Fruit fly (Drosophila melanogaster): ENCODE data around the gene CG15169.
A peak's percentile ranks its signal among the peaks of the same experiment; 100 is the strongest.

CG15169 gene

DNA sequence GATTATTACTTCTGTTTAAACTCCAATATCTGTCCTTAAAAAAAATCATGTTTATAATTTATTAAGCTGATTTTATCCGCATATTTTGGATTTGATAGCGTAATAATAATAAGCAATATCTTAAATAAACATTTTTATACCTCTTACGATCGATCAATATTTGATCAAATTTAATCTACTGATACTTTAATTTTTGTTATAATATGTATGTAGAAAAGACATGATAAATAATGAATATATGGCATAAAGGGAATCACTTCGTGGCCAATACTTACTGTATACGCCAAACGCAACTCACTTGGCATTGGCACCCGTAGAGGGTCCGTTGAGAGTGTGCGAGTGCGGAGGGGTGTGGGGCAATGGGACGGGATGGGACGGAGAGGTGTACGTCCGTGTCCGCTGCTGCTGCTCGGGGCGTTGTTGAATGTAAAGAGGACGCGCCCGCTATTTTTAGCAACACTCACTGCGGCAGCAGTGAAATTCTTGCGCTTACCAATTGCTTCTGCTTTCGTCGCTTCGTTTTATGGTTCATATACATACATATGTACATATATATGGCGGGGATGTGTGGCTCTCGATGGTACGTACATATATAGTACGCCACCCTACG, 45.4 kb downstream of the CG15169 start (continued):
- no peak for TF ChIP-seq CG15601 (tag; optimal IDR thresholded peaks at IDR 0.05)
- no peak for TF ChIP-seq CG30431 (GFP tag; optimal IDR thresholded peaks at IDR 0.05)
- no peak for TF ChIP-seq corto (GFP tag; optimal IDR thresholded peaks at IDR 0.05)
- peak; percentile 4 for TF ChIP-seq dmrt99B (tag; optimal IDR thresholded peaks at IDR 0.05)
- no peak for TF ChIP-seq so (GFP tag; IDR thresholded peaks at IDR 0.05)
- TF ChIP-seq esg (GFP tag; conservative IDR thresholded peaks at IDR 0.05) = no peak
- 0 out of 3 replicates have a peak, but pooled peaks have one; percentile 21 for TF ChIP-seq CG6175 (GFP tag; IDR thresholded peaks at IDR 0.05)
- TF ChIP-seq Fer1 (GFP tag; optimal IDR thresholded peaks at IDR 0.05) = peak; percentile 10
- no peak for TF ChIP-seq sna (GFP tag; IDR thresholded peaks at IDR 0.05; ENCODE audit: partially characterized antibody)
- TF ChIP-seq CG32767 (GFP tag; IDR thresholded peaks at IDR 0.05) = no peak
- peak; percentile 39 for TF ChIP-seq CG2120 (GFP tag; optimal IDR thresholded peaks at IDR 0.05)
- TF ChIP-seq NfI (GFP tag; optimal IDR thresholded peaks at IDR 0.05) = peak; percentile 3
- TF ChIP-seq her (GFP tag; optimal IDR thresholded peaks at IDR 0.05) = no peak
- no peak for TF ChIP-seq CG17385 (GFP tag; optimal IDR thresholded peaks at IDR 0.05)
- TF ChIP-seq CG11085 (GFP tag; IDR thresholded peaks at IDR 0.05) = no peak
- TF ChIP-seq Oaz (GFP tag; IDR thresholded peaks at IDR 0.05) = no peak
- no peak for TF ChIP-seq CG16813 (GFP tag; IDR thresholded peaks at IDR 0.05; ENCODE audit: partially characterized antibody)
- no peak for TF ChIP-seq CG15269 (tag; optimal IDR thresholded peaks at IDR 0.05)
- TF ChIP-seq CG7786 (GFP tag; optimal IDR thresholded peaks at IDR 0.05) = no peak
- no peak for TF ChIP-seq NK7.1 (GFP tag; optimal IDR thresholded peaks at IDR 0.05)
- TF ChIP-seq CG2875 (GFP tag; optimal IDR thresholded peaks at IDR 0.05) = no peak
- TF ChIP-seq run (tag; optimal IDR thresholded peaks at IDR 0.05) = no peak
- TF ChIP-seq az2 (GFP tag; optimal IDR thresholded peaks at IDR 0.05) = no peak
- TF ChIP-seq exex (tag; optimal IDR thresholded peaks at IDR 0.05) = no peak
- TF ChIP-seq CG15696 (tag; optimal IDR thresholded peaks at IDR 0.05) = no peak
- no peak for TF ChIP-seq Fer3 (tag; optimal IDR thresholded peaks at IDR 0.05)
- TF ChIP-seq croc (GFP tag; conservative IDR thresholded peaks at IDR 0.05) = no peak
- peak; percentile 90 for TF ChIP-seq crol (GFP tag; IDR thresholded peaks at IDR 0.05)
- TF ChIP-seq gsb (GFP tag; IDR thresholded peaks at IDR 0.05) = no peak
- 0 out of 2 replicates have a peak, but pooled peaks have one; percentile 15 for TF ChIP-seq rib (GFP tag; IDR thresholded peaks at IDR 0.05)
- TF ChIP-seq CG4328 (GFP tag; optimal IDR thresholded peaks at IDR 0.05) = no peak
- TF ChIP-seq cwo (GFP tag; optimal IDR thresholded peaks at IDR 0.05) = peak; percentile 14
- TF ChIP-seq jumu (GFP tag; optimal IDR thresholded peaks at IDR 0.05) = no peak
- no peak for TF ChIP-seq phol (tag; optimal IDR thresholded peaks at IDR 0.05)
- no peak for TF ChIP-seq Ets97D (GFP tag; optimal IDR thresholded peaks at IDR 0.05)
- TF ChIP-seq CG4424 (GFP tag; optimal IDR thresholded peaks at IDR 0.05) = no peak
- TF ChIP-seq CG4854 (GFP tag; optimal IDR thresholded peaks at IDR 0.05) = no peak

DNA sequence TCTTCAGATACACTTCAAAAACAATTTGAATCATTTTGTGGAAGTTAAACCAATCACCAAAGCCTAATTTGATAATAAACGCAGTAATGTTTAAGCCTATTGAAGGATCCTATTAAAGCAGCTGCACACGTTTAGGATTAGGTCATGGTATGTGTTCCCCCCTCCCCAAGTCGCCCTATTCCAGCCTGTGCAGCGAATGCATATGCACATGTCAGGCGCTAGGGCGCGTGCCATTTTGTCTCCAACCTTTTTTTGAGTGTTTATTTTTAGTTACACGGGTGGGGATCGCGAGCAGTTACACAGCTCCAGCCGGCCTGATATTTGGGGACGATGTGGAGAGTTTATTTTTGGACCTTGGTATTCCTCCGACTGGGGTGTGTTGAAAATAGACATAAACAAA, 46.2 kb downstream of the CG15169 start:
- peak; percentile 54 for TF ChIP-seq twi (tag; optimal IDR thresholded peaks at IDR 0.05)
- TF ChIP-seq phol (tag; optimal IDR thresholded peaks at IDR 0.05) = peak; percentile 24
- no peak for TF ChIP-seq toy (GFP tag; IDR thresholded peaks at IDR 0.05)
- peak; percentile 14 for TF ChIP-seq CG2678 (tag; optimal IDR thresholded peaks at IDR 0.05)
- no peak for TF ChIP-seq amos (GFP tag; IDR thresholded peaks at IDR 0.05; ENCODE audit: partially characterized antibody)
- TF ChIP-seq sens (GFP tag) = peak; percentile 66
- no peak for TF ChIP-seq ham (GFP tag; IDR thresholded peaks at IDR 0.05)
- TF ChIP-seq CG12769 (tag; optimal IDR thresholded peaks at IDR 0.05) = peak; percentile 52
- TF ChIP-seq CG17361 (GFP tag; IDR thresholded peaks at IDR 0.05) = 0 out of 3 replicates have a peak, but pooled peaks have one; percentile 18
- peak; percentile 85 for TF ChIP-seq HLHmδ (GFP tag; optimal IDR thresholded peaks at IDR 0.05)
- peak; percentile 12; the same call in 1 of the 3 replicates for TF ChIP-seq row (GFP tag; IDR thresholded peaks at IDR 0.05)
- no peak for TF ChIP-seq schlank (tag; optimal IDR thresholded peaks at IDR 0.05)
- TF ChIP-seq Ets65A (GFP tag) = peak; percentile 15
- no peak for TF ChIP-seq CG7271 (tag; optimal IDR thresholded peaks at IDR 0.05)

Data from whole organism, embryonic.